Worm (Caenorhabditis elegans) whole organism, young adult: Measurements from ENCODE around the gene arx-6.

Source experiments
- C17E4.6 ChIP-seq: fragments of 200-800 bp; sonication (Bioruptor generic); IDR thresholded peaks from 2 replicates; pipeline ENCODE4 v1.3.6; 2022; ENCODE audit warnings: missing genetic modification reagents, missing genetic modification characterization, missing compliant biosample characterization
- K11D2.4 ChIP-seq: fragments of 200-800 bp; sonication (Bioruptor generic); IDR thresholded peaks from 2 replicates; pipeline ENCODE4 v1.3.6; 2022; ENCODE audit warnings: missing genetic modification reagents, missing genetic modification characterization, missing compliant biosample characterization
- ama-1 ChIP-seq, 3 experiments: fragments of 150-350 bp in 1 of 3; sonication (generic microtip) in 2 of 3; optimal IDR thresholded peaks; 2 replicates each; lab custom pipeline; 2014 to 2018; ENCODE audit warnings: missing biosample characterization in 2 of 3, missing genetic modification characterization in 2 of 3, missing genetic modification reagents in 2 of 3
- cebp-2 ChIP-seq: fragments of 200-800 bp; sonication (Bioruptor generic); IDR thresholded peaks from 2 replicates; pipeline ENCODE4 v1.3.6; 2022; ENCODE audit warnings: missing genetic modification characterization, missing compliant biosample characterization
- snpc-3.4 ChIP-seq: sonication (generic microtip); optimal IDR thresholded peaks from 2 replicates; lab custom pipeline; 2017; ENCODE audit warnings: missing genetic modification characterization, mild to moderate bottlenecking, missing compliant biosample characterization, antibody characterized with exemption, moderate library complexity, missing genotype, missing genetic modification reagents

DNA sequence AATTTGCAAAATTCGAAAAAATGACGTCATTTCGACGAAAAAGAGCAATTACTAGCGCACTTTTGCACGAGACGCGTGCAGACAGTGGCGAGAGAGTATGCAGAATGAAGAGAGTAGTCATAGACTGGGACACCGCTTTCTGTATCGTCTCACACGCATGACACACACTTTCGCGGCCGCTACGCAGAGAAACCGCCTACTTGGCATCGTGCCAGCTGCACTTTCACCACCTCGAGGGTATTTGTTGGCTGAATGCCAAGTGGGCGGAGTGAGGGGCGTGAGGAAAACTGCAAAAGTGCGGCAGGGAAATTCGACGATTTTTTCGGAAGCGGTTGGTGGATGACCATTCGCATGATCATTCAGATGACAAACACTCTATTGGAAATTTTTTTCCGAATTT is 21.3 kb downstream of the arx-6 start:
- no peak for TF ChIP-seq ama-1 (optimal IDR thresholded peaks at IDR 0.05; lab: Kevin White, UChicago)
- no peak for TF ChIP-seq ama-1 (GFP tag; optimal IDR thresholded peaks at IDR 0.05; lab: Kevin White, UChicago)
- TF ChIP-seq cebp-2 (GFP tag; lab: Robert Waterston, UW) = no peak
- TF ChIP-seq C17E4.6 (GFP tag; lab: Robert Waterston, UW) = peak; percentile 87
- peak; percentile 98 for TF ChIP-seq K11D2.4 (GFP tag; lab: Robert Waterston, UW)
- TF ChIP-seq snpc-3.4 (tag; lab: Kevin White, UChicago) = no peak
